Worm (Caenorhabditis elegans) whole organism, midembryonic: ENCODE results near the gene cutl-4.

ENCODE experiments used
- T22C8.4 ChIP-seq: fragments of 200-800 bp; sonication (Bioruptor generic); IDR thresholded peaks from 2 replicates; pipeline ENCODE4 v1.3.6; 2022; ENCODE audit warnings: missing genetic modification characterization, missing compliant biosample characterization
- cog-1 ChIP-seq: sonication (generic microtip); optimal IDR thresholded peaks from 2 replicates; lab custom pipeline; 2016; ENCODE audit warnings: missing genetic modification characterization, missing compliant biosample characterization
- flt-1 ChIP-seq: fragments of 200-800 bp; sonication (Bioruptor generic); IDR thresholded peaks from 2 replicates; pipeline ENCODE4 v1.3.6; 2022; ENCODE audit warnings: missing genetic modification characterization, missing compliant biosample characterization
- klf-2 ChIP-seq: fragments of 200-800 bp; sonication (Bioruptor generic); conservative IDR thresholded peaks from 2 replicates; pipeline ENCODE4 v1.3.6; 2022; ENCODE audit warnings: missing genetic modification reagents, missing genetic modification characterization, missing compliant biosample characterization
- med-1 ChIP-seq: sonication (generic microtip); optimal IDR thresholded peaks from 2 replicates; lab custom pipeline; 2017; ENCODE audit warnings: missing genetic modification characterization, mild to moderate bottlenecking, missing compliant biosample characterization, antibody characterized with exemption, missing genetic modification reagents; ENCODE audit not compliant: insufficient read depth
- ref-1 ChIP-seq: fragments of 200-800 bp; sonication (Bioruptor generic); conservative IDR thresholded peaks from 2 replicates; pipeline ENCODE4 v1.3.6; 2022; ENCODE audit warnings: missing genetic modification reagents, missing genetic modification characterization, missing compliant biosample characterization
- tab-1 ChIP-seq: fragments of 200-800 bp; sonication (Bioruptor generic); IDR thresholded peaks from 2 replicates; pipeline ENCODE4 v1.3.6; 2022; ENCODE audit warnings: missing genetic modification characterization, missing compliant biosample characterization
- ztf-23 ChIP-seq: fragments of 200-800 bp; sonication (Bioruptor generic); IDR thresholded peaks from 2 replicates; pipeline ENCODE4 v1.3.6; 2022; ENCODE audit warnings: missing genetic modification reagents, missing genetic modification characterization, missing compliant biosample characterization
- ztf-29 ChIP-seq: fragments of 200-800 bp; sonication (Bioruptor generic); IDR thresholded peaks from 2 replicates; pipeline ENCODE4 v1.3.6; 2022; ENCODE audit warnings: missing genetic modification reagents, missing genetic modification characterization, missing compliant biosample characterization

The cutl-4 gene

ce11 chrV:17684857-17685256 lies 54.8 kb downstream of the cutl-4 start, which contains the start of the genes F59A1.16 and F59A1.6:
Gene F59A1.16 (minus strand): TSS chrV:17684957.
Gene F59A1.6 (plus strand): TSS chrV:17685141.
- TF ChIP-seq ztf-23 (GFP tag; lab: Robert Waterston, UW) (no peak), ztf-29 (GFP tag; lab: Robert Waterston, UW) (no peak), med-1 (GFP tag; lab: Kevin White, UChicago) (no peak), ref-1 (no peak), cog-1 (tag; lab: Kevin White, UChicago) (no peak), flt-1 (GFP tag; lab: Robert Waterston, UW) (no peak), T22C8.4 (GFP tag; lab: Robert Waterston, UW) (no peak), tab-1 (GFP tag; lab: Robert Waterston, UW) (no peak), klf-2 (GFP tag; lab: Robert Waterston, UW) (no peak)

- TF ChIP-seq cog-1 (tag; lab: Kevin White, UChicago) (no peak), flt-1 (GFP tag; lab: Robert Waterston, UW) (no peak), med-1 (GFP tag; lab: Kevin White, UChicago) (no peak), ref-1 (no peak), tab-1 (GFP tag; lab: Robert Waterston, UW) (no peak), T22C8.4 (GFP tag; lab: Robert Waterston, UW) (no peak), ztf-23 (GFP tag; lab: Robert Waterston, UW) (no peak), ztf-29 (GFP tag; lab: Robert Waterston, UW) (no peak), klf-2 (GFP tag; lab: Robert Waterston, UW) (no peak)
Measured at ce11 chrV:17683763-17684162, 55.9 kb downstream of the cutl-4 start, which contains the start of gene F59A1.15. Gene F59A1.15 (minus strand): TSS chrV:17683863.
